Fruit fly (Drosophila melanogaster) whole organism, adult: Measurements from ENCODE around the gene Mlc2.

ENCODE experiments used
- CG11617 ChIP-seq: fragments of 200-800 bp; sonication (Bioruptor generic); optimal IDR thresholded peaks from 2 replicates; lab custom pipeline; 2017; ENCODE audit warnings: mild to moderate bottlenecking, missing biosample characterization, missing genetic modification reagents, missing genetic modification characterization
- CG12768 ChIP-seq: fragments of 200-800 bp; sonication (Bioruptor generic); optimal IDR thresholded peaks from 2 replicates; lab custom pipeline; 2017; ENCODE audit warnings: missing biosample characterization, missing genetic modification characterization, mild to moderate bottlenecking, moderate library complexity, missing genetic modification reagents
- CG14711 ChIP-seq: fragments of 200-800 bp; sonication (Bioruptor generic); optimal IDR thresholded peaks from 2 replicates; lab custom pipeline; 2018; ENCODE audit warnings: missing biosample characterization, mild to moderate bottlenecking, missing genetic modification characterization, moderate library complexity
- CG1620 ChIP-seq: fragments of 200-800 bp; sonication (Bioruptor generic); optimal IDR thresholded peaks from 2 replicates; lab custom pipeline; 2016; ENCODE audit warnings: missing biosample characterization, missing genetic modification characterization
- CG33017 ChIP-seq: fragments of 200-800 bp; sonication (Bioruptor generic); optimal IDR thresholded peaks from 2 replicates; lab custom pipeline; 2018; ENCODE audit warnings: missing biosample characterization, mild to moderate bottlenecking, missing genetic modification characterization, moderate library complexity
- CG5204 ChIP-seq: fragments of 200-800 bp; sonication (Bioruptor generic); optimal IDR thresholded peaks from 2 replicates; lab custom pipeline; 2016; ENCODE audit warnings: missing biosample characterization, missing genetic modification characterization
- CG7045 ChIP-seq: fragments of 200-800 bp; sonication (Bioruptor generic); optimal IDR thresholded peaks from 2 replicates; lab custom pipeline; 2017; ENCODE audit warnings: missing biosample characterization, mild to moderate bottlenecking, missing genetic modification characterization
- CG7101 ChIP-seq: fragments of 200-800 bp; sonication (Bioruptor generic); optimal IDR thresholded peaks from 2 replicates; lab custom pipeline; 2018; ENCODE audit warnings: missing biosample characterization, mild to moderate bottlenecking, missing genetic modification characterization, moderate library complexity
- Clk ChIP-seq: fragments of 200-800 bp; sonication (Bioruptor generic); optimal IDR thresholded peaks from 2 replicates; lab custom pipeline; 2017; ENCODE audit warnings: missing biosample characterization, missing genetic modification characterization
- Crg-1 ChIP-seq: fragments of 200-800 bp; sonication (Bioruptor generic); optimal IDR thresholded peaks from 2 replicates; lab custom pipeline; 2016; ENCODE audit warnings: missing biosample characterization, missing genetic modification characterization
- Hr96 ChIP-seq: fragments of 200-800 bp; sonication (Bioruptor generic); optimal IDR thresholded peaks from 2 replicates; lab custom pipeline; 2016; ENCODE audit warnings: missing biosample characterization, missing genetic modification characterization
- Mnt ChIP-seq: fragments of 200-800 bp; sonication (Bioruptor generic); optimal IDR thresholded peaks from 2 replicates; lab custom pipeline; 2016; ENCODE audit warnings: missing biosample characterization, mild to moderate bottlenecking, missing genetic modification characterization
- bab1 ChIP-seq: fragments of 200-800 bp; sonication (Bioruptor generic); optimal IDR thresholded peaks from 3 replicates; lab custom pipeline; 2019; ENCODE audit warnings: missing biosample characterization, mild to moderate bottlenecking, missing genetic modification characterization, moderate library complexity
- cic ChIP-seq: fragments of 200-800 bp; sonication (Bioruptor generic); optimal IDR thresholded peaks from 2 replicates; lab custom pipeline; 2017; ENCODE audit warnings: missing biosample characterization, mild to moderate bottlenecking, missing genetic modification characterization, moderate library complexity
- cnc ChIP-seq, 2 experiments: fragments of >200 bp; optimal IDR thresholded peaks; 2 replicates each; lab custom pipeline; 2017
- kay ChIP-seq: fragments of 200-800 bp; sonication (Bioruptor generic); peaks from one replicate; lab custom pipeline; 2016; ENCODE audit warnings: missing biosample characterization, missing genetic modification characterization, borderline replicate concordance
- ovo ChIP-seq: fragments of 200-800 bp; sonication (Bioruptor generic); optimal IDR thresholded peaks from 2 replicates; lab custom pipeline; 2016; ENCODE audit warnings: missing biosample characterization, missing genetic modification characterization
- pad ChIP-seq: fragments of 200-800 bp; sonication (Bioruptor generic); optimal IDR thresholded peaks from 3 replicates; lab custom pipeline; 2017; ENCODE audit warnings: missing biosample characterization, missing genetic modification characterization, mild to moderate bottlenecking, moderate library complexity, missing genetic modification reagents
- tj ChIP-seq: fragments of 200-800 bp; sonication (Bioruptor generic); optimal IDR thresholded peaks from 3 replicates; lab custom pipeline; 2017; ENCODE audit warnings: missing biosample characterization, mild to moderate bottlenecking, missing genetic modification characterization, moderate library complexity
- toe ChIP-seq: fragments of 200-800 bp; sonication (Bioruptor generic); optimal IDR thresholded peaks from 2 replicates; lab custom pipeline; 2016; ENCODE audit warnings: missing biosample characterization, missing genetic modification characterization

Mlc2 gene

dm6 chr3R:30204004-30204603, 29.8 kb upstream of the Mlc2 start:
- no peak for TF ChIP-seq pad
- no peak for TF ChIP-seq CG7101
- TF ChIP-seq Hr96 (GFP tag; lab: Kevin White, UChicago): no peak
- no peak for TF ChIP-seq Mnt (GFP tag; lab: Kevin White, UChicago)

dm6 chr3R:30203104-30203986, 29.0 kb upstream of the Mlc2 start:
- TF ChIP-seq CG33017 (tag; lab: Kevin White, UChicago): peak; percentile 82
- TF ChIP-seq CG7101: peak; percentile 85
- TF ChIP-seq ovo (GFP tag; lab: Kevin White, UChicago): peak; percentile 34
- peak; percentile 91 for TF ChIP-seq CG11617 (GFP tag; lab: Kevin White, UChicago)
- peak; percentile 87 for TF ChIP-seq CG5204 (GFP tag; lab: Kevin White, UChicago)
- peak; percentile 69 for TF ChIP-seq cic (GFP tag; lab: Kevin White, UChicago)
- peak; percentile 58 for TF ChIP-seq Crg-1 (GFP tag; lab: Kevin White, UChicago)
- TF ChIP-seq bab1 (GFP tag; lab: Kevin White, UChicago): peak; percentile 76
- peak; percentile 89 for TF ChIP-seq CG12768 (GFP tag; lab: Kevin White, UChicago)
- peak; percentile 90 for TF ChIP-seq CG7045 (GFP tag; lab: Kevin White, UChicago)
- TF ChIP-seq tj (GFP tag; lab: Kevin White, UChicago): peak; percentile 57
- TF ChIP-seq Hr96 (GFP tag; lab: Kevin White, UChicago): peak; percentile 94
- peak; percentile 91 for TF ChIP-seq toe
- TF ChIP-seq Mnt (GFP tag; lab: Kevin White, UChicago): peak; percentile 71
- peak; percentile 84 for TF ChIP-seq Clk (GFP tag; lab: Kevin White, UChicago)
- TF ChIP-seq cnc (optimal IDR thresholded peaks at IDR 0.05; lab: Kevin White, UChicago): no peak
- TF ChIP-seq CG14711 (tag; lab: Kevin White, UChicago): peak; percentile 81
- TF ChIP-seq kay: peak; percentile 45
- peak; percentile 50 for TF ChIP-seq CG1620 (GFP tag; lab: Kevin White, UChicago)
- peak; percentile 66 for TF ChIP-seq pad

- TF ChIP-seq bab1 (GFP tag; lab: Kevin White, UChicago) (no peak), Hr96 (GFP tag; lab: Kevin White, UChicago) (no peak), cic (GFP tag; lab: Kevin White, UChicago) (no peak), CG33017 (tag; lab: Kevin White, UChicago) (no peak), toe (no peak), Mnt (GFP tag; lab: Kevin White, UChicago) (no peak), Clk (GFP tag; lab: Kevin White, UChicago) (no peak), CG7045 (GFP tag; lab: Kevin White, UChicago) (no peak), CG5204 (GFP tag; lab: Kevin White, UChicago) (no peak), pad (no peak), CG11617 (GFP tag; lab: Kevin White, UChicago) (no peak), CG1620 (GFP tag; lab: Kevin White, UChicago) (no peak), cnc (optimal IDR thresholded peaks at IDR 0.05; lab: Kevin White, UChicago) (no peak), Crg-1 (GFP tag; lab: Kevin White, UChicago) (no peak), kay (no peak), CG7101 (no peak), tj (GFP tag; lab: Kevin White, UChicago) (no peak)
Observed at dm6 chr3R:30202898-30203103, 28.4 kb upstream of the Mlc2 start, which contains the start of gene CG9743. Gene CG9743 (minus strand): TSS chr3R:30202998.

- TF ChIP-seq cnc (optimal IDR thresholded peaks at IDR 0.05; lab: Kevin White, UChicago) (no peak), pad (no peak), bab1 (GFP tag; lab: Kevin White, UChicago) (no peak), cic (GFP tag; lab: Kevin White, UChicago) (peak; percentile 39), tj (GFP tag; lab: Kevin White, UChicago) (peak; percentile 4), CG12768 (GFP tag; lab: Kevin White, UChicago) (peak; percentile 4), Mnt (GFP tag; lab: Kevin White, UChicago) (peak; percentile 29)
Observed at dm6 chr3R:30201064-30201463, 26.7 kb upstream of the Mlc2 start.

dm6 chr3R:30200091-30200698, 25.8 kb upstream of the Mlc2 start:
- TF ChIP-seq cic (GFP tag; lab: Kevin White, UChicago) (peak; percentile 12), CG11617 (GFP tag; lab: Kevin White, UChicago) (no peak), kay (peak; percentile 61), ovo (GFP tag; lab: Kevin White, UChicago) (no peak)

dm6 chr3R:30198793-30199192, 24.4 kb upstream of the Mlc2 start:
- no peak for TF ChIP-seq CG14711 (tag; lab: Kevin White, UChicago)
- TF ChIP-seq CG5204 (GFP tag; lab: Kevin White, UChicago): no peak
- TF ChIP-seq Clk (GFP tag; lab: Kevin White, UChicago): no peak
- no peak for TF ChIP-seq CG11617 (GFP tag; lab: Kevin White, UChicago)
- no peak for TF ChIP-seq cic (GFP tag; lab: Kevin White, UChicago)
- no peak for TF ChIP-seq ovo (GFP tag; lab: Kevin White, UChicago)
- TF ChIP-seq CG7101: no peak
- TF ChIP-seq Mnt (GFP tag; lab: Kevin White, UChicago): no peak
- TF ChIP-seq cnc (optimal IDR thresholded peaks at IDR 0.05; lab: Kevin White, UChicago): no peak
- no peak for TF ChIP-seq bab1 (GFP tag; lab: Kevin White, UChicago)
